Fruit fly (Drosophila melanogaster): Measurements from ENCODE around the gene CG4025.

dm6 chrX:2107782-2108409 lies 31.1 kb downstream of the CG4025 start:
- TF ChIP-seq cic (GFP tag; optimal IDR thresholded peaks at IDR 0.05), result peak; percentile 93
- peak; percentile 72 for TF ChIP-seq toe (GFP tag; optimal IDR thresholded peaks at IDR 0.05)
- peak; percentile 66 for TF ChIP-seq Clk (GFP tag; optimal IDR thresholded peaks at IDR 0.05)
- TF ChIP-seq Crg-1 (GFP tag; optimal IDR thresholded peaks at IDR 0.05), result peak; percentile 72
- TF ChIP-seq Mnt (GFP tag; optimal IDR thresholded peaks at IDR 0.05), result peak; percentile 77
- peak; percentile 87 for TF ChIP-seq CG33017 (tag; optimal IDR thresholded peaks at IDR 0.05)
- peak; percentile 94 for TF ChIP-seq bab1 (GFP tag; optimal IDR thresholded peaks at IDR 0.05)
- peak; percentile 89 for TF ChIP-seq Hr96 (GFP tag; optimal IDR thresholded peaks at IDR 0.05)
- peak; percentile 74 for TF ChIP-seq pad (GFP tag; optimal IDR thresholded peaks at IDR 0.05)
